Fruit fly (Drosophila melanogaster): ENCODE data around the gene CG13068.

CG13068 gene

DNA sequence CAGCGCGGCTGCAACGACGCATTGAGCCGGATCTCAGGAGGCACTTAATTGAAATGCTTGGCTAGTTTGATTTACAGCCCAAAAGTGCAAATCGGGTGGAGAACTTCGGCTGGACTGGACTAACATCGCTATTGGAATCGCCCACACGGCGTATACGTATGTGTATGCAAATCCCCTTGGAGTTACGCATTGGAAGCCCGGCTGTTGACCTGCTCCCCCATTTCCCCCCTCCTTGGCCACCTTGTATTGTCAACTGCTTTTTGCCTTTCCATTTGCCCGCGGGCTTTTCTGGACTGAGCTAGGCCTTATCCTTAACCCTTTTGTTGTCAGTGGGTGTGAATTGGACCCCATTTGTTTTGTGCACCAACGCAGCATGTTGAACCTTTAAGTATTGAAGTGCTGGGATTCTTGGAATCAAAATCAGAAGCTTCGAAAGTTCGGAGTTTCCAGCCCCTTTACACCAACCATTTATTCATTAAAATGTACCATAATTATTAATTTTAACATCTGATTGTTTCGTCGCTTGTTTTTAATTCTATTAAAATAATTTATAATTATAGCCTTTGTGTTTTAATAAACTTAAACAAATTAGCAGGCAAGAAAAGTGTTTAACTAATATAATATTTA, 6.3 kb downstream of the CG13068 start (continued):
- TF ChIP-seq fd59A (GFP tag; optimal IDR thresholded peaks at IDR 0.05) (peak; percentile 9), dsx (GFP tag; optimal IDR thresholded peaks at IDR 0.05; ENCODE audit: poor library complexity, severe bottlenecking) (no peak), CG1621 (tag; optimal IDR thresholded peaks at IDR 0.05) (no peak), lz (GFP tag; optimal IDR thresholded peaks at IDR 0.05) (no peak), Ets96B (tag; optimal IDR thresholded peaks at IDR 0.05) (peak; percentile 37), CG8119 (GFP tag; IDR thresholded peaks at IDR 0.05) (no peak), CG34406 (GFP tag; optimal IDR thresholded peaks at IDR 0.05) (no peak), CG6163 (GFP tag; IDR thresholded peaks at IDR 0.05) (no peak), cyc (GFP tag; optimal IDR thresholded peaks at IDR 0.05) (no peak), CG11902 (GFP tag; optimal IDR thresholded peaks at IDR 0.05) (no peak), CG10631 (GFP tag; optimal IDR thresholded peaks at IDR 0.05) (no peak), CG6792 (GFP tag; optimal IDR thresholded peaks at IDR 0.05) (no peak), acj6 (GFP tag; optimal IDR thresholded peaks at IDR 0.05) (no peak), CG3032 (tag; optimal IDR thresholded peaks at IDR 0.05) (peak; percentile 51), CG8632 (GFP tag; optimal IDR thresholded peaks at IDR 0.05) (no peak), CG6276 (GFP tag; optimal IDR thresholded peaks at IDR 0.05) (no peak), CG3919 (GFP tag; optimal IDR thresholded peaks at IDR 0.05) (no peak), spab (GFP tag; optimal IDR thresholded peaks at IDR 0.05) (peak; percentile 16), Smox (GFP tag; optimal IDR thresholded peaks at IDR 0.05) (no peak), Gug (GFP tag; IDR thresholded peaks at IDR 0.05) (no peak), esn (GFP tag; optimal IDR thresholded peaks at IDR 0.05) (no peak), Sox14 (GFP tag; optimal IDR thresholded peaks at IDR 0.05) (no peak), Hr4 (GFP tag; optimal IDR thresholded peaks at IDR 0.05) (no peak), achi (GFP tag; optimal IDR thresholded peaks at IDR 0.05) (no peak), Eip75B (GFP tag; optimal IDR thresholded peaks at IDR 0.05) (no peak), Ets21C (GFP tag; optimal IDR thresholded peaks at IDR 0.05) (no peak), CG11294 (GFP tag; IDR thresholded peaks at IDR 0.05) (no peak), CG6854 (GFP tag; optimal IDR thresholded peaks at IDR 0.05) (no peak), Blimp-1 (GFP tag; optimal IDR thresholded peaks at IDR 0.05) (no peak), salr (GFP tag; optimal IDR thresholded peaks at IDR 0.05) (no peak), svp (GFP tag) (peak; percentile 17), Sox15 (GFP tag; optimal IDR thresholded peaks at IDR 0.05) (no peak), CG10669 (GFP tag; optimal IDR thresholded peaks at IDR 0.05) (peak; percentile 6), eg (GFP tag; IDR thresholded peaks at IDR 0.05) (no peak), OdsH (GFP tag; optimal IDR thresholded peaks at IDR 0.05) (no peak), fd85E (GFP tag; optimal IDR thresholded peaks at IDR 0.05) (no peak), CG9139 (GFP tag; optimal IDR thresholded peaks at IDR 0.05) (no peak)

DNA sequence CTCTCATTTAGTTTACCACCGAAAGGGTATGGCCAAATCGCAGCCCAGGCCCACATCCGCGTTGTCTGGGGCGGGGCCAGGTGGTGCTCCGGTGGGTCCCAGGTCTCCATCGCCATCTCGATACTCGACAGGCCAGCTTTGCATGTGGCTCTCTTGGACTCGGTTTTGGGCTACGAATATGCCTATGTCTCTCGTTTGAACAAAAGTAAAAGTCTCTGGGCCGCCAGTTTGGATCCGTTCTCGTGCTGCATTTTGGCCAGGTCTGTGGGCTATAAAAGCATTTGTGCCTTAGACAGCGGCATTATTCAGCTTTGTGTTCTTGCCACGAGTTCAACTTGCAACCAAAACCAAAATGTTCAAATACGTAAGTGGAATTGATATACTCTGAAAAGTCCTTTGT, 7.9 kb downstream of the CG13068 start, which contains the start of gene CG13065:
Gene CG13065 (plus strand): TSS at position 301 of the 400 bp plus-strand sequence.
- no peak for TF ChIP-seq CG6808 (GFP tag; optimal IDR thresholded peaks at IDR 0.05)
- TF ChIP-seq vri (GFP tag; optimal IDR thresholded peaks at IDR 0.05): no peak
- no peak for TF ChIP-seq achi (GFP tag; optimal IDR thresholded peaks at IDR 0.05)
- no peak for TF ChIP-seq CG8319 (GFP tag; optimal IDR thresholded peaks at IDR 0.05)
- no peak for TF ChIP-seq Eip93F (GFP tag; optimal IDR thresholded peaks at IDR 0.05)
- TF ChIP-seq fd59A (GFP tag; optimal IDR thresholded peaks at IDR 0.05): no peak
- no peak for TF ChIP-seq Hr39 (GFP tag; optimal IDR thresholded peaks at IDR 0.05)
- no peak for TF ChIP-seq CG15336 (GFP tag; IDR thresholded peaks at IDR 0.05)
- TF ChIP-seq cyc (GFP tag; optimal IDR thresholded peaks at IDR 0.05): no peak
- no peak for TF ChIP-seq esn (GFP tag; optimal IDR thresholded peaks at IDR 0.05)
- no peak for TF ChIP-seq Smox (GFP tag; optimal IDR thresholded peaks at IDR 0.05)
- TF ChIP-seq Eip78C (GFP tag): no peak
- no peak for TF ChIP-seq dsx (GFP tag; optimal IDR thresholded peaks at IDR 0.05; ENCODE audit: poor library complexity, severe bottlenecking)
- TF ChIP-seq CG8632 (GFP tag; optimal IDR thresholded peaks at IDR 0.05): no peak
- TF ChIP-seq CG6163 (GFP tag; IDR thresholded peaks at IDR 0.05): no peak

Data from whole organism, prepupa.